Worm (Caenorhabditis elegans) whole organism, L4 larva: ENCODE measurements around the gene ilys-4.

Experiments
- D1046.2 ChIP-seq: fragments of 200-800 bp; sonication (Bioruptor generic); IDR thresholded peaks from 2 replicates; pipeline ENCODE4 v1.3.6; 2022; ENCODE audit warnings: missing genetic modification characterization, missing compliant biosample characterization
- F26F4.8 ChIP-seq: fragments of 200-800 bp; sonication (Bioruptor generic); conservative IDR thresholded peaks from 2 replicates; pipeline ENCODE4 v1.3.6; 2022; ENCODE audit warnings: missing genetic modification characterization, missing compliant biosample characterization
- F44E2.7 ChIP-seq: fragments of 200-800 bp; sonication (Bioruptor generic); IDR thresholded peaks from 2 replicates; pipeline ENCODE4 v2.1.2; 2022; ENCODE audit warnings: missing genetic modification characterization, missing compliant biosample characterization
- R02D3.7 ChIP-seq: fragments of 150-350 bp; sonication (generic microtip); optimal IDR thresholded peaks from 3 replicates; lab custom pipeline; 2014; ENCODE audit warnings: missing biosample characterization, missing genetic modification characterization
- T26A8.4 ChIP-seq: fragments of 200-800 bp; sonication (Bioruptor generic); IDR thresholded peaks from 2 replicates; pipeline ENCODE4 v1.3.6; 2022; ENCODE audit warnings: missing genetic modification characterization, missing compliant biosample characterization
- Y105C5A.15 ChIP-seq: fragments of 200-800 bp; sonication (Bioruptor generic); IDR thresholded peaks from 2 replicates; pipeline ENCODE4 v1.3.6; 2022; ENCODE audit warnings: missing genetic modification characterization, missing compliant biosample characterization
- Y48G9A.11 ChIP-seq: fragments of 200-800 bp; sonication (Bioruptor generic); IDR thresholded peaks from 2 replicates; pipeline ENCODE4 v1.3.6; 2022; ENCODE audit warnings: missing genetic modification reagents, missing genetic modification characterization, missing compliant biosample characterization
- Y5F2A.4 ChIP-seq: fragments of 200-800 bp; sonication (Bioruptor generic); optimal IDR thresholded peaks from 2 replicates; lab custom pipeline; 2018; ENCODE audit warnings: mild to moderate bottlenecking, missing genetic modification characterization, missing compliant biosample characterization
- Y75B8A.6 ChIP-seq: fragments of 200-800 bp; sonication (Bioruptor generic); IDR thresholded peaks from 2 replicates; pipeline ENCODE4 v1.3.6; 2022; ENCODE audit warnings: missing genetic modification reagents, missing genetic modification characterization, missing compliant biosample characterization
- ZK546.5 ChIP-seq, 2 experiments: sonication (generic microtip); optimal IDR thresholded peaks; 2 replicates each; lab custom pipeline; 2017; ENCODE audit warnings: missing biosample characterization in 2 of 2, missing genetic modification characterization in 2 of 2
- aha-1 ChIP-seq: fragments of 150-350 bp; peaks from one replicate; lab custom pipeline; 2014; ENCODE audit warnings: missing biosample characterization, missing genetic modification characterization
- attf-4 ChIP-seq: sonication (generic microtip); optimal IDR thresholded peaks from 3 replicates; lab custom pipeline; 2017; ENCODE audit warnings: missing biosample characterization, missing genetic modification characterization
- ceh-32 ChIP-seq: sonication (generic microtip); optimal IDR thresholded peaks from 2 replicates; lab custom pipeline; 2016; ENCODE audit warnings: mild to moderate bottlenecking, missing genetic modification characterization, missing compliant biosample characterization; ENCODE audit not compliant: poor library complexity
- ceh-44 ChIP-seq: fragments of 200-800 bp; sonication (Bioruptor generic); IDR thresholded peaks from 2 replicates; pipeline ENCODE4 v1.3.6; 2022; ENCODE audit warnings: missing genetic modification reagents, missing genetic modification characterization, missing compliant biosample characterization
- ceh-62 ChIP-seq: sonication (generic microtip); optimal IDR thresholded peaks from 2 replicates; lab custom pipeline; 2017; ENCODE audit warnings: missing biosample characterization, missing genetic modification characterization
- cey-2 ChIP-seq: sonication (generic microtip); optimal IDR thresholded peaks from 3 replicates; lab custom pipeline; 2017; ENCODE audit warnings: missing genetic modification characterization, mild to moderate bottlenecking, missing compliant biosample characterization, antibody characterized with exemption, borderline replicate concordance; ENCODE audit not compliant: insufficient read depth
- ctbp-1 ChIP-seq: fragments of 200-800 bp; sonication (Bioruptor generic); IDR thresholded peaks from 2 replicates; pipeline ENCODE4 v1.3.6; 2022; ENCODE audit warnings: missing genetic modification reagents, missing genetic modification characterization, missing compliant biosample characterization
- daf-12 ChIP-seq: fragments of 150-350 bp; optimal IDR thresholded peaks from 2 replicates; lab custom pipeline; 2014; ENCODE audit warnings: missing biosample characterization, missing genetic modification reagents, missing genetic modification characterization
- dmd-6 ChIP-seq: fragments of 200-800 bp; sonication (Bioruptor generic); IDR thresholded peaks from 2 replicates; pipeline ENCODE4 v1.3.6; 2022; ENCODE audit warnings: missing genetic modification reagents, missing genetic modification characterization, missing compliant biosample characterization
- dpl-1 ChIP-seq: fragments of 150-350 bp; optimal IDR thresholded peaks from 2 replicates; lab custom pipeline; 2014; ENCODE audit warnings: missing biosample characterization, missing genetic modification reagents, missing genetic modification characterization
- fkh-10 ChIP-seq: fragments of 150-350 bp; optimal IDR thresholded peaks from 2 replicates; lab custom pipeline; 2014; ENCODE audit warnings: missing biosample characterization, missing genetic modification reagents, missing genetic modification characterization
- fos-1 ChIP-seq: fragments of 150-350 bp; optimal IDR thresholded peaks from 2 replicates; lab custom pipeline; 2014; ENCODE audit warnings: missing biosample characterization, missing genetic modification characterization
- gei-8 ChIP-seq: fragments of 200-800 bp; sonication (Bioruptor generic); optimal IDR thresholded peaks from 2 replicates; lab custom pipeline; 2018; ENCODE audit warnings: mild to moderate bottlenecking, missing genetic modification characterization, missing compliant biosample characterization
- hmg-1.1 ChIP-seq: fragments of 200-800 bp; sonication (Bioruptor generic); IDR thresholded peaks from 2 replicates; pipeline ENCODE4 v1.3.6; 2022; ENCODE audit warnings: missing genetic modification reagents, missing genetic modification characterization, missing compliant biosample characterization
- jun-1 ChIP-seq: fragments of 150-350 bp; optimal IDR thresholded peaks from 2 replicates; lab custom pipeline; 2014; ENCODE audit warnings: missing biosample characterization, missing genetic modification reagents, missing genetic modification characterization
- lin-1 ChIP-seq: fragments of 200-800 bp; sonication (Bioruptor generic); IDR thresholded peaks from 2 replicates; pipeline ENCODE4 v1.3.6; 2022; ENCODE audit warnings: missing genetic modification reagents, missing genetic modification characterization, missing compliant biosample characterization
- lin-13 ChIP-seq: fragments of 150-350 bp; optimal IDR thresholded peaks from 2 replicates; lab custom pipeline; 2014; ENCODE audit warnings: missing biosample characterization, missing genetic modification reagents, missing genetic modification characterization
- lin-15B ChIP-seq: fragments of 150-350 bp; sonication (generic microtip); optimal IDR thresholded peaks from 3 replicates; lab custom pipeline; 2014; ENCODE audit warnings: missing biosample characterization, missing genetic modification characterization
- lin-29 ChIP-seq: fragments of 200-800 bp; sonication (Bioruptor generic); IDR thresholded peaks from 2 replicates; pipeline ENCODE4 v1.3.6; 2022; ENCODE audit warnings: missing genetic modification reagents, missing genetic modification characterization, missing compliant biosample characterization
- lin-38 ChIP-seq: fragments of 200-800 bp; sonication (Bioruptor generic); IDR thresholded peaks from 2 replicates; pipeline ENCODE4 v1.3.6; 2022; ENCODE audit warnings: missing genetic modification reagents, missing genetic modification characterization, missing compliant biosample characterization
- lin-39 ChIP-seq: fragments of 150-350 bp; optimal IDR thresholded peaks from 2 replicates; lab custom pipeline; 2014; ENCODE audit warnings: missing biosample characterization, missing genetic modification reagents, missing genetic modification characterization
- madf-9 ChIP-seq: fragments of 200-800 bp; sonication (Bioruptor generic); conservative IDR thresholded peaks from 2 replicates; pipeline ENCODE4 v1.3.6; 2022; ENCODE audit warnings: missing genetic modification reagents, missing genetic modification characterization, missing compliant biosample characterization
- mdl-1 ChIP-seq, 2 experiments: fragments of 150-350 bp in 1 of 2; sonication (generic microtip) in 1 of 2; optimal IDR thresholded peaks; 2 replicates each; lab custom pipeline; 2014 to 2017; ENCODE audit warnings: missing biosample characterization in 2 of 2, missing genetic modification characterization in 2 of 2
- mdt-29 ChIP-seq: fragments of 200-800 bp; sonication (Bioruptor generic); IDR thresholded peaks from 2 replicates; pipeline ENCODE4 v1.3.6; 2022; ENCODE audit warnings: missing genetic modification reagents, missing genetic modification characterization, missing compliant biosample characterization
- mes-2 ChIP-seq: sonication (generic microtip); optimal IDR thresholded peaks from 2 replicates; lab custom pipeline; 2016; ENCODE audit warnings: missing genotype, mild to moderate bottlenecking, missing genetic modification characterization, missing compliant biosample characterization; ENCODE audit not compliant: poor library complexity, severe bottlenecking
- mxl-3 ChIP-seq: fragments of 200-800 bp; sonication (Bioruptor generic); optimal IDR thresholded peaks from 2 replicates; lab custom pipeline; 2018; ENCODE audit warnings: mild to moderate bottlenecking, missing genetic modification characterization, missing compliant biosample characterization
- nhr-10 ChIP-seq: fragments of 150-350 bp; optimal IDR thresholded peaks from 2 replicates; lab custom pipeline; 2014; ENCODE audit warnings: missing biosample characterization, missing genetic modification characterization
- nhr-11 ChIP-seq: fragments of 150-350 bp; optimal IDR thresholded peaks from 2 replicates; lab custom pipeline; 2014; ENCODE audit warnings: missing biosample characterization, missing genetic modification characterization
- nhr-111 ChIP-seq: fragments of 200-800 bp; sonication (Bioruptor generic); optimal IDR thresholded peaks from 2 replicates; lab custom pipeline; 2018; ENCODE audit warnings: mild to moderate bottlenecking, missing genetic modification characterization, missing compliant biosample characterization
- nhr-237 ChIP-seq: sonication (generic microtip); optimal IDR thresholded peaks from 2 replicates; lab custom pipeline; 2017; ENCODE audit warnings: missing biosample characterization, missing genetic modification characterization
- nhr-48 ChIP-seq: sonication (generic microtip); optimal IDR thresholded peaks from 2 replicates; lab custom pipeline; 2016; ENCODE audit warnings: mild to moderate bottlenecking, missing genetic modification characterization, missing compliant biosample characterization
- sdz-12 ChIP-seq: fragments of 200-800 bp; sonication (Bioruptor generic); optimal IDR thresholded peaks from 2 replicates; lab custom pipeline; 2018; ENCODE audit warnings: mild to moderate bottlenecking, missing genetic modification characterization, missing compliant biosample characterization
- set-16 ChIP-seq: fragments of 200-800 bp; sonication (Bioruptor generic); IDR thresholded peaks from 2 replicates; pipeline ENCODE4 v1.3.6; 2022; ENCODE audit warnings: missing genetic modification reagents, missing genetic modification characterization, missing compliant biosample characterization
- snpc-1.2 ChIP-seq: fragments of 200-800 bp; sonication (Bioruptor generic); IDR thresholded peaks from 2 replicates; pipeline ENCODE4 v1.3.6; 2022; ENCODE audit warnings: missing genetic modification reagents, missing genetic modification characterization, missing compliant biosample characterization
- tag-97 ChIP-seq: fragments of 200-800 bp; sonication (Bioruptor generic); IDR thresholded peaks from 2 replicates; pipeline ENCODE4 v1.3.6; 2022; ENCODE audit warnings: missing genetic modification characterization, missing compliant biosample characterization
- unc-130 ChIP-seq: sonication (generic microtip); optimal IDR thresholded peaks from 2 replicates; lab custom pipeline; 2016; ENCODE audit warnings: missing genetic modification reagents, missing genetic modification characterization, missing compliant biosample characterization
- vab-7 ChIP-seq: fragments of 200-800 bp; sonication (Bioruptor generic); IDR thresholded peaks from 2 replicates; pipeline ENCODE4 v1.3.6; 2022; ENCODE audit warnings: missing genetic modification reagents, missing genetic modification characterization, missing compliant biosample characterization
- zip-11 ChIP-seq: fragments of 200-800 bp; sonication (Bioruptor generic); IDR thresholded peaks from 2 replicates; pipeline ENCODE4 v1.3.6; 2022; ENCODE audit warnings: missing genetic modification characterization, missing compliant biosample characterization
- zip-2 ChIP-seq: fragments of 150-350 bp; optimal IDR thresholded peaks from 2 replicates; lab custom pipeline; 2014; ENCODE audit warnings: missing biosample characterization, missing genetic modification characterization
- ztf-11 ChIP-seq: fragments of 150-350 bp; optimal IDR thresholded peaks from 2 replicates; lab custom pipeline; 2014; ENCODE audit warnings: missing biosample characterization, missing genetic modification characterization
- ztf-7 ChIP-seq: fragments of 150-350 bp; optimal IDR thresholded peaks from 2 replicates; lab custom pipeline; 2014; ENCODE audit warnings: missing biosample characterization, missing genetic modification characterization

The ilys-4 gene

DNA sequence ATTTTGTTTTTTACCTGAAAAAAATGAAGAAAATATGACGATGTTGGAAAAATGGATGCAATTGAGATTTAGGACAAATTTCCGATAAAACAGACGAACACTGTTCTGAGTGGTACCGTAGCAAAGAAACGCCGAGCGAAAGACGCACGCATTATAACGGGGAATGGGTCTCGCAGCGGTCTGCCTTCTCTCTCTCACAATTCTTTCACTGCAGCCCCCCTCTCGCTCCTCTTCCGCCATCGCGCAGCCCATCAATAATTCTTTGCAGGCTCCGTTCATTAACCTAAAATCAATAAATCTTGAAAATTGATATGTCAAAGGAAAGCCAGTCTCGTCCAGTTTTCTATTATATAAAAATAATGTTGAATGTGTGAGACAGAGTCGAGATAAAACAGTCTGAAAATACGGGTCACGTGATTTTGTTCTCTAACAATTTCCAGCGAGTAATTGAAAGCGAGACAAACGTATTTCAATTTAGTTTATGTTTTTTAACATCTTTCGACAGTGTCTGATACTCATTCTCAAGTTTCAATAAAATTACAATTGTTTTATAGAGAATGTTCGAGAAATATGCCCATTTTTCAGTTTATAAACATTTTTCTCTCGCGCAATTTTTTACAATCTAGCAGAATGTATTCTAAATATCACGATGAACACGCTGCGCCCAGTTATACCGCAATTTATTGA lies 12.3 kb upstream of the ilys-4 start (continued):
- TF ChIP-seq nhr-111 (GFP tag; lab: Kevin White, UChicago) = no peak
- no peak for TF ChIP-seq daf-12 (tag; lab: Kevin White, UChicago)
- no peak for TF ChIP-seq attf-4 (tag; lab: Kevin White, UChicago)
- no peak for TF ChIP-seq fkh-10 (GFP tag; lab: Kevin White, UChicago)
- no peak for TF ChIP-seq F26F4.8
- TF ChIP-seq sdz-12 (GFP tag; lab: Kevin White, UChicago) = no peak
- no peak for TF ChIP-seq ceh-32
- no peak for TF ChIP-seq mxl-3 (GFP tag; lab: Kevin White, UChicago)
- TF ChIP-seq aha-1 (tag; lab: Kevin White, UChicago) = no peak
- TF ChIP-seq nhr-10 (tag; lab: Kevin White, UChicago) = no peak
- no peak for TF ChIP-seq ctbp-1 (GFP tag; lab: Robert Waterston, UW)
- peak; percentile 45 for TF ChIP-seq mes-2
- no peak for TF ChIP-seq ztf-7
- no peak for TF ChIP-seq Y105C5A.15
- no peak for TF ChIP-seq lin-39 (tag; lab: Kevin White, UChicago)
- no peak for TF ChIP-seq ceh-62 (tag; lab: Kevin White, UChicago)
- no peak for TF ChIP-seq tag-97 (GFP tag; lab: Robert Waterston, UW)
- peak; percentile 16; the same call in 1 of the 2 replicates for TF ChIP-seq lin-38 (GFP tag; lab: Robert Waterston, UW)
- TF ChIP-seq Y75B8A.6 = no peak
- no peak for TF ChIP-seq ZK546.5 (tag; optimal IDR thresholded peaks at IDR 0.05; lab: Kevin White, UChicago)
- no peak for TF ChIP-seq F44E2.7
- TF ChIP-seq snpc-1.2 (GFP tag; lab: Robert Waterston, UW) = 0 out of 2 replicates have a peak, but pooled peaks have one; percentile 28
- TF ChIP-seq mdt-29 = no peak
- no peak for TF ChIP-seq fos-1 (tag; lab: Kevin White, UChicago)
- 0 out of 2 replicates have a peak, but pooled peaks have one; percentile 33 for TF ChIP-seq hmg-1.1 (GFP tag; lab: Robert Waterston, UW)
- no peak for TF ChIP-seq nhr-11
- TF ChIP-seq unc-130 (GFP tag; lab: Kevin White, UChicago) = no peak
- no peak for TF ChIP-seq Y5F2A.4 (GFP tag; lab: Kevin White, UChicago)
- no peak for TF ChIP-seq gei-8 (GFP tag; lab: Kevin White, UChicago)
- TF ChIP-seq lin-13 = no peak
- TF ChIP-seq ceh-44 (GFP tag; lab: Robert Waterston, UW) = no peak
- TF ChIP-seq lin-15B (tag; lab: Kevin White, UChicago) = no peak
- no peak for TF ChIP-seq D1046.2 (GFP tag; lab: Robert Waterston, UW)
- TF ChIP-seq cey-2 (tag; lab: Kevin White, UChicago) = no peak
- no peak for TF ChIP-seq nhr-48 (tag; lab: Kevin White, UChicago)
- TF ChIP-seq zip-11 (GFP tag; lab: Robert Waterston, UW) = no peak
- no peak for TF ChIP-seq zip-2
- no peak for TF ChIP-seq R02D3.7 (tag; lab: Kevin White, UChicago)
- no peak for TF ChIP-seq mdl-1 (tag; optimal IDR thresholded peaks at IDR 0.05; lab: Kevin White, UChicago)
- TF ChIP-seq dpl-1 = no peak
- TF ChIP-seq T26A8.4 (GFP tag; lab: Robert Waterston, UW) = no peak
- TF ChIP-seq dmd-6 = no peak
- TF ChIP-seq lin-29 (GFP tag; lab: Robert Waterston, UW) = no peak
- 0 out of 2 replicates have a peak, but pooled peaks have one; percentile 14 for TF ChIP-seq vab-7 (GFP tag; lab: Robert Waterston, UW)
- TF ChIP-seq ztf-11 (tag; lab: Kevin White, UChicago) = no peak
- no peak for TF ChIP-seq Y48G9A.11 (GFP tag; lab: Robert Waterston, UW)
- TF ChIP-seq madf-9 = no peak
- TF ChIP-seq lin-1 (GFP tag; lab: Robert Waterston, UW) = no peak
- no peak for TF ChIP-seq jun-1 (tag; lab: Kevin White, UChicago)
- no peak for TF ChIP-seq nhr-237 (tag; lab: Kevin White, UChicago)
- TF ChIP-seq set-16 (GFP tag; lab: Robert Waterston, UW) = peak; percentile 21; the same call in 1 of the 2 replicates
